Worm (Caenorhabditis elegans) whole organism, dauer: ENCODE data around the gene math-19.
"Not testable (repeated sequence)": the region's sequence is repeated elsewhere in the genome, so short reads cannot be mapped to it uniquely, and the experiment has no call there.

ENCODE experiments used
- unc-62 ChIP-seq: sonication (generic microtip); optimal IDR thresholded peaks from 2 replicates; lab custom pipeline; 2017; ENCODE audit warnings: missing biosample characterization, missing genetic modification reagents, missing genetic modification characterization

The math-19 gene

DNA sequence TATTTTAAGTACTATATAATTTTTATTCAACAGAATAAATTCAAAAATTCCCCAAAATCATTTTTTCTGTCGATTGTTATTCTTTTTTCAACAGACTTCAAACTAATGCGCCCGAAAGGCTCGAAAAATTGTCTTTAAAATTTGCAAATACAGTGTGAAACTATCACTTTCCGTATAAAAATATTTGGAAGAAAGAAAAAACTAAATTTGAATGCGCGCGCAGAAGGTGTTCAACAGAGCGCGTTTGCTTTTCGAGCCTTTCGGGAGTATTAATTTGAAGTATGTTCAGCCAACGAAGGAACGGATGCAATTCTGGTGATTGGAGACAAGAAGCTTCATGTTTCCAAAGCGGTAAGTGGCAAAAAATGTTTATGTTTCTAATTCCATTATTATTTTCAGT lies 33.6 kb downstream of the math-19 start, which contains the start of gene btb-4:
btb-4 (plus strand) TSS at position 35 of the 400 bp plus-strand sequence.
- TF ChIP-seq unc-62 (GFP tag; lab: Kevin White, UChicago) = not testable (repeated sequence)

DNA sequence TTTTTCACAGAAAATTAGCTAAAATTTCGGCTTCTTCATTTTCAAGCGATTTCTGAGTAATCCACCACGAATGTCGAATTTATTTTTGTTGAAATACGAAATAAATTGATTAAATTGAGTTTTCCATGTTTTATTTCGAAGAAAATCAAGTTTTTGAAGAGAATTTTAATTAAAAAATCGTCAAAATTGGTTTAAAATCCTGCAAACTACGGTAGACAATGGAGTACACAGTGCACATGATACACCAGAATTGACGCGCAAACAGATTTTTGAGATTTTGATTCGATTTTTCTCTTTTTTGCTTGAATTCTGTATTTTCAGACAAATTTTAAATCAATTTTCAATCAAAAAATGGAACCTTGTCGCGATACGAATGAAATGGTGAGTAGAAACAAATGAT lies 34.6 kb downstream of the math-19 start, which contains the start of gene F59H6.14:
F59H6.14 (plus strand) TSS at position 301 of the 400 bp plus-strand sequence.
- TF ChIP-seq unc-62 (GFP tag; lab: Kevin White, UChicago) = no peak

DNA sequence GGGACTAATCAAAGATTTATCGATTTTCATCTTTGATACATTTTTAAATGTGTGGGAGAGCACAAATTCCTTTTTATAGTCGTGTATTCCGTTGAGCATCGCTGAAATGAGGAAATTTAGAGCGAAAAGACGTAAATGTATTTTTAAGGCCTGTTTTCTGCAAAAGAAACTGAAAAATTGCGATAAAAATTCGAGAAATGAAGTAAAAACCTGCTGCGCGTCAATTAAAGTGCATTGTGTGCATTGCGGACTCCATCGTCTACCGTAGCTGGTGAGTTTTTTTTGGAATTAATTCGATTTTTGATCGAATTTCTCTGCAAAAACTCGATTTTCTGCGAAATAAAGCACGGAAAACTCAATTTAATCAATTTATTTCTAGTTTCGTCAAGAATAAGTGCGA lies 40.6 kb downstream of the math-19 start, which contains the start of gene bath-19:
bath-19 (minus strand) TSS at position 101 of the 400 bp plus-strand sequence.
- no peak for TF ChIP-seq unc-62 (GFP tag; lab: Kevin White, UChicago)

DNA sequence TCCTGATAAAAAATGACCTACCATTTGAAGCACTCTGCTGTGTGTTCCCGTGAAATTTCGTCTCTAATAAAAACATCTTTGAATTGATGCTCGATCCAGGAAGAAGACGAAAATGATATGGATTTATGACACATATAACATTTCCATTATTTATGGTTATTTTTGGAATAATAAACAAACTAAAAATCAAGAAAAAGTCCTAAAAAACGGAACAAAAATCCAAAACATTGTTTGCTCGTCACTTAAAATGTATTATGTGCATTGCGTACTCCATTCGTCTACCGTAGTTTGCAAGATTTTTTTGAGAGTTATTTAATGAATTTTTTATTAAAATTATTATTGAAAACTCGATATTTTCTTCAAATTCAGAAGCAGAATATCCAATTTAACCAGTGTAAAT lies 43.8 kb downstream of the math-19 start, which contains the start of gene bath-20:
bath-20 (minus strand) TSS at position 101 of the 400 bp plus-strand sequence.
- TF ChIP-seq unc-62 (GFP tag; lab: Kevin White, UChicago) = no peak

DNA sequence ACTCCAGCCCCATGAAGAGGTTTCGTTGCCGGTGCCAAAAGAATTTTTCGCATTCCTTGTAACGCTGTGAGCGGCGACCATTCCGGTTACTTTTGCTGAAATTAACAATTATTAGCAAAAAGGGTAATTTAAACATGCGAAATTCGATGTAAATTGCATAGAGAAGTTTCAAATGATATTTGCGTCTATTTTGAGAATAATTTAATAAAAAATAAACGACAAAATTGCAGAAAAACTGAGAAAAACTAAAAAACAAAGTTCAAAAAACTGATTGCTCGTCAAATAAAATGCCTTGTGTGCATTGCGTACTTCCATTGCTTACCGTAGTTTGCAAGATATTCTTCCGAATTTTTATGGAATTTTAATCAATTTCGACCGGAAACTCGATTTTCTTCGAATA lies 46.8 kb downstream of the math-19 start, which contains the start of gene bath-24:
bath-24 (minus strand) TSS at position 101 of the 400 bp plus-strand sequence.
- no peak for TF ChIP-seq unc-62 (GFP tag; lab: Kevin White, UChicago)

DNA sequence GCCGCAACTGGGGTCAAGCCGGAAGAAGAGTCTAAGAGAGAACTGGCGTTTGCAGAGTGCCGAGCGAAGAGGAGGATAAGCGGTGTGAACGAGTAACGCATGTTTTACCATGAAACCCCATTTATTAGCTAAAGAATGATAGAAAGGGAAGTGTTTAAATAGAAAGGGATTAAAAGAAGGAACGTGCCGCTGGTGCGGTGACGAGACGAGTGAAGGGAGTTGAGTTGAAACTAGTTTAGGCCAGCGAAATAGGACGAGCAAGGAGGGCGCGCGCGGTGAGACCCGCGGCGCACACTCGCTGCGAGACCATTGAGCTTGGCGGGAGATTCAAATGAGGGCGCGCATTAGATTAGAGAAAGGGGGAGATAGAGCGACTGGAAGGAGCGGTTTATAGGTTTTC lies 47.9 kb downstream of the math-19 start, which contains the start of gene math-1:
math-1 (minus strand) TSS at position 101 of the 400 bp plus-strand sequence.
- TF ChIP-seq unc-62 (GFP tag; lab: Kevin White, UChicago) = not testable (repeated sequence)
